4 worm cellular contexts compared by ENCODE assay signal in the genomic region with DNA sequence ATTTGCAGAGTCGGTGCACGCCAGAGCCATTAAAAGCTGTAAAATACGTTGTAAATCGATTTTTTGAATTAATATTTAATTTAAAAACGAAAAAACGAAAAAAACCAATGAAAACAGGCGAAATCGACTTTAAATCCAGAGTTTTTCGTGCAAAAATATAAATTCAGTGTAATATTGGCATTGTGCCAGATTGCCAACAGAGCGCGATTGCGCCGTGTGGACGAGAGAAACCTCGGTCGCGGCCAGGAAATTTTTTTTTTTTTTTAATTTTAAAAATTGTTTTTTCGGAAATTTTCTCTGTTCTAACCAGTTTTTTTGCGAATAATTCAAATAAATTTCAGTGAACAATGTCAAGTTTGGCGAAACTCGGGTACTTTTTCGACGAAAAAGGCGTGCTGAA.
TF ChIP-seq lines count a peak whose summit lies in the region.

A gene (minus strand): TSS at position 36 of the 400 bp plus-strand sequence.
A gene (plus strand): TSS at position 342 of the 400 bp plus-strand sequence.

TF ChIP-seq in whole organism, L2 larva, 48 proteins besides CTCF, POLR2A, EP300 and RAD21 (continues in another document):
- peak; percentile 32 for TF ChIP-seq nhr-129 (tag; optimal IDR thresholded peaks at IDR 0.05; lab: Kevin White, UChicago)
- TF ChIP-seq R02D3.7 (tag; optimal IDR thresholded peaks at IDR 0.05; lab: Kevin White, UChicago) = no peak
- no peak for TF ChIP-seq ceh-82 (tag; optimal IDR thresholded peaks at IDR 0.05; lab: Kevin White, UChicago)
- TF ChIP-seq ZK546.5 (tag; optimal IDR thresholded peaks at IDR 0.05; lab: Kevin White, UChicago) = peak; percentile 28
- no peak for TF ChIP-seq ztf-11 (tag; optimal IDR thresholded peaks at IDR 0.05; lab: Kevin White, UChicago)
- peak; percentile 75 to 91 for TF ChIP-seq lsy-2 (tag; optimal IDR thresholded peaks at IDR 0.05; lab: Kevin White, UChicago)
- peak; percentile 86 for TF ChIP-seq F13H6.1 (tag; optimal IDR thresholded peaks at IDR 0.05; lab: Kevin White, UChicago)
- TF ChIP-seq lin-13 (GFP tag; optimal IDR thresholded peaks at IDR 0.05; lab: Kevin White, UChicago) = peak; percentile 89
- TF ChIP-seq elt-1 (tag; optimal IDR thresholded peaks at IDR 0.05; lab: Kevin White, UChicago) = no peak
- TF ChIP-seq blmp-1 (tag; optimal IDR thresholded peaks at IDR 0.05; lab: Kevin White, UChicago; ENCODE audit: insufficient read depth) = peak; percentile 11
- TF ChIP-seq sma-9 (GFP tag; optimal IDR thresholded peaks at IDR 0.05; lab: Kevin White, UChicago) = peak; percentile 87
- no peak for TF ChIP-seq sma-9 (tag; optimal IDR thresholded peaks at IDR 0.05; lab: Kevin White, UChicago)
- peak; percentile 61 for TF ChIP-seq nhr-21 (tag; optimal IDR thresholded peaks at IDR 0.05; lab: Kevin White, UChicago)
- peak; percentile 90 for TF ChIP-seq sma-3 (GFP tag; optimal IDR thresholded peaks at IDR 0.05; lab: Kevin White, UChicago)
- TF ChIP-seq mdl-1 (tag; optimal IDR thresholded peaks at IDR 0.05; lab: Kevin White, UChicago) = peak in 1 of 2 experiments; percentile 5
- TF ChIP-seq Y55F3AM.14 (GFP tag; optimal IDR thresholded peaks at IDR 0.05; lab: Kevin White, UChicago) = no peak
- TF ChIP-seq peb-1 (tag; optimal IDR thresholded peaks at IDR 0.05; lab: Kevin White, UChicago) = no peak
- TF ChIP-seq nhr-12 (tag; optimal IDR thresholded peaks at IDR 0.05; lab: Kevin White, UChicago) = no peak
- no peak for TF ChIP-seq nhr-77 (tag; optimal IDR thresholded peaks at IDR 0.05; lab: Kevin White, UChicago)
- peak; percentile 26 for TF ChIP-seq ztf-4 (tag; optimal IDR thresholded peaks at IDR 0.05; lab: Kevin White, UChicago)
- peak; percentile 93 for TF ChIP-seq unc-55 (GFP tag; optimal IDR thresholded peaks at IDR 0.05; lab: Kevin White, UChicago)
- no peak for TF ChIP-seq elt-3 (tag; optimal IDR thresholded peaks at IDR 0.05; lab: Kevin White, UChicago)

TF ChIP-seq in whole organism, L4 larva, 104 proteins besides CTCF, POLR2A, EP300 and RAD21 (continues in another document):
- TF ChIP-seq spr-1 (tag; optimal IDR thresholded peaks at IDR 0.05; lab: Kevin White, UChicago) = peak; percentile 41
- TF ChIP-seq lin-15B (tag; optimal IDR thresholded peaks at IDR 0.05; lab: Kevin White, UChicago) = peak; percentile 84
- TF ChIP-seq zfp-3 (GFP tag; conservative IDR thresholded peaks at IDR 0.05; lab: Robert Waterston, UW) = 0 out of 2 replicates have a peak, but pooled peaks have one; percentile 27
- TF ChIP-seq unc-39 (tag; optimal IDR thresholded peaks at IDR 0.05; lab: Kevin White, UChicago) = no peak
- no peak for TF ChIP-seq php-3 (GFP tag; IDR thresholded peaks at IDR 0.05; lab: Robert Waterston, UW)
- TF ChIP-seq Y5F2A.4 (GFP tag; optimal IDR thresholded peaks at IDR 0.05; lab: Kevin White, UChicago) = no peak
- no peak for TF ChIP-seq ceh-62 (tag; optimal IDR thresholded peaks at IDR 0.05; lab: Kevin White, UChicago)
- peak; percentile 12 to 45 for TF ChIP-seq daf-16 (GFP tag; optimal IDR thresholded peaks at IDR 0.05; lab: Kevin White, UChicago)
- peak; percentile 37 for TF ChIP-seq daf-16 (tag; optimal IDR thresholded peaks at IDR 0.05; lab: Kevin White, UChicago)
- TF ChIP-seq ces-1 (GFP tag; optimal IDR thresholded peaks at IDR 0.05; lab: Kevin White, UChicago) = no peak
- TF ChIP-seq dpl-1 (GFP tag; optimal IDR thresholded peaks at IDR 0.05; lab: Kevin White, UChicago) = peak; percentile 83
- peak in 1 of 2 experiments; percentile 91 for TF ChIP-seq lsy-2 (tag; optimal IDR thresholded peaks at IDR 0.05; lab: Kevin White, UChicago)
- TF ChIP-seq zfp-2 (tag; optimal IDR thresholded peaks at IDR 0.05; lab: Kevin White, UChicago) = peak; percentile 44
- TF ChIP-seq dmd-8 (GFP tag; IDR thresholded peaks at IDR 0.05; lab: Robert Waterston, UW) = no peak
- no peak for TF ChIP-seq fos-1 (tag; optimal IDR thresholded peaks at IDR 0.05; lab: Kevin White, UChicago)
- peak; percentile 77 for TF ChIP-seq nhr-6 (tag; optimal IDR thresholded peaks at IDR 0.05; lab: Kevin White, UChicago)
- TF ChIP-seq daf-12 (tag; optimal IDR thresholded peaks at IDR 0.05; lab: Kevin White, UChicago) = no peak
- peak; percentile 71 for TF ChIP-seq nhr-102 (tag; optimal IDR thresholded peaks at IDR 0.05; lab: Kevin White, UChicago)
- no peak for TF ChIP-seq lim-7 (GFP tag; IDR thresholded peaks at IDR 0.05; lab: Robert Waterston, UW)
- 0 out of 2 replicates have a peak, but pooled peaks have one; percentile 45 for TF ChIP-seq Y48G9A.11 (GFP tag; IDR thresholded peaks at IDR 0.05; lab: Robert Waterston, UW)
- no peak for TF ChIP-seq ctbp-1 (GFP tag; IDR thresholded peaks at IDR 0.05; lab: Robert Waterston, UW)
- peak; percentile 65 for TF ChIP-seq nhr-77 (tag; optimal IDR thresholded peaks at IDR 0.05; lab: Kevin White, UChicago)

TF ChIP-seq in whole organism, late embryonic, 69 proteins besides CTCF, POLR2A, EP300 and RAD21 (continues in another document):
- no peak for TF ChIP-seq hlh-6 (tag; optimal IDR thresholded peaks at IDR 0.05; lab: Kevin White, UChicago)
- TF ChIP-seq rnt-1 (tag; optimal IDR thresholded peaks at IDR 0.05; lab: Kevin White, UChicago) = peak; percentile 67
- no peak for TF ChIP-seq hlh-15 (tag; optimal IDR thresholded peaks at IDR 0.05; lab: Kevin White, UChicago)
- TF ChIP-seq eyg-1 (tag; optimal IDR thresholded peaks at IDR 0.05; lab: Kevin White, UChicago) = peak; percentile 36
- peak; percentile 15 for TF ChIP-seq pax-1 (tag; optimal IDR thresholded peaks at IDR 0.05; lab: Kevin White, UChicago)
- peak; percentile 67 for TF ChIP-seq nfya-1 (tag; optimal IDR thresholded peaks at IDR 0.05; lab: Kevin White, UChicago)
- peak; percentile 34 for TF ChIP-seq syd-9 (tag; optimal IDR thresholded peaks at IDR 0.05; lab: Kevin White, UChicago)
- peak; percentile 8 for TF ChIP-seq lin-11 (tag; optimal IDR thresholded peaks at IDR 0.05; lab: Kevin White, UChicago)
- TF ChIP-seq sdc-2 (tag; optimal IDR thresholded peaks at IDR 0.05; lab: Kevin White, UChicago) = no peak
- TF ChIP-seq hlh-8 (tag; optimal IDR thresholded peaks at IDR 0.05; lab: Kevin White, UChicago) = peak; percentile 83
- peak; percentile 24 for TF ChIP-seq ztf-16 (tag; optimal IDR thresholded peaks at IDR 0.05; lab: Kevin White, UChicago)
- TF ChIP-seq F13H6.1 (tag; optimal IDR thresholded peaks at IDR 0.05; lab: Kevin White, UChicago) = peak; percentile 32
- TF ChIP-seq pat-9 (tag; optimal IDR thresholded peaks at IDR 0.05; lab: Kevin White, UChicago) = peak; percentile 72
- TF ChIP-seq unc-3 (GFP tag; conservative IDR thresholded peaks at IDR 0.05; lab: Robert Waterston, UW) = peak; percentile 35; the same call in 1 of the 2 replicates
- TF ChIP-seq unc-3 (tag; optimal IDR thresholded peaks at IDR 0.05; lab: Kevin White, UChicago) = peak; percentile 49
- no peak for TF ChIP-seq madf-2 (tag; optimal IDR thresholded peaks at IDR 0.05; lab: Kevin White, UChicago)
- TF ChIP-seq ceh-9 (tag; optimal IDR thresholded peaks at IDR 0.05; lab: Kevin White, UChicago) = no peak
- peak; percentile 65 for TF ChIP-seq ref-2 (tag; optimal IDR thresholded peaks at IDR 0.05; lab: Kevin White, UChicago)
- TF ChIP-seq elt-4 (tag; optimal IDR thresholded peaks at IDR 0.05; lab: Kevin White, UChicago) = no peak
- TF ChIP-seq ahr-1 (tag; optimal IDR thresholded peaks at IDR 0.05; lab: Kevin White, UChicago) = peak; percentile 35
- peak; percentile 27 for TF ChIP-seq fkh-6 (tag; optimal IDR thresholded peaks at IDR 0.05; lab: Kevin White, UChicago)
- TF ChIP-seq che-1 (tag; optimal IDR thresholded peaks at IDR 0.05; lab: Kevin White, UChicago) = no peak
- TF ChIP-seq ceh-31 (tag; optimal IDR thresholded peaks at IDR 0.05; lab: Kevin White, UChicago) = peak; percentile 95
- TF ChIP-seq ceh-34 (tag; optimal IDR thresholded peaks at IDR 0.05; lab: Kevin White, UChicago) = peak; percentile 58

TF ChIP-seq in whole organism, mixed stage, embryonic, 35 proteins besides CTCF, POLR2A, EP300 and RAD21:
- peak; percentile 62 for TF ChIP-seq lin-13 (tag; optimal IDR thresholded peaks at IDR 0.05; lab: Kevin White, UChicago)
- TF ChIP-seq ceh-43 (GFP tag; optimal IDR thresholded peaks at IDR 0.05; lab: Kevin White, UChicago) = no peak
- peak; percentile 82 for TF ChIP-seq mep-1 (tag; optimal IDR thresholded peaks at IDR 0.05; lab: Kevin White, UChicago)
- TF ChIP-seq hlh-1 (tag; optimal IDR thresholded peaks at IDR 0.05; lab: Kevin White, UChicago) = peak; percentile 14
- no peak for TF ChIP-seq elt-1 (tag; optimal IDR thresholded peaks at IDR 0.05; lab: Kevin White, UChicago; ENCODE audit: borderline replicate concordance, insufficient read depth)
- TF ChIP-seq sem-2 (GFP tag; optimal IDR thresholded peaks at IDR 0.05; lab: Kevin White, UChicago) = no peak
- no peak for TF ChIP-seq ceh-83 (GFP tag; optimal IDR thresholded peaks at IDR 0.05; lab: Kevin White, UChicago)
- TF ChIP-seq nhr-237 (tag; optimal IDR thresholded peaks at IDR 0.05; lab: Kevin White, UChicago) = peak; percentile 40
- no peak for TF ChIP-seq bed-3 (GFP tag; optimal IDR thresholded peaks at IDR 0.05; lab: Kevin White, UChicago)
- peak; percentile 33 for TF ChIP-seq ceh-39 (tag; optimal IDR thresholded peaks at IDR 0.05; lab: Kevin White, UChicago)
- peak; percentile 74 for TF ChIP-seq lsy-2 (tag; optimal IDR thresholded peaks at IDR 0.05; lab: Kevin White, UChicago)
- no peak for TF ChIP-seq nhr-28 (tag; optimal IDR thresholded peaks at IDR 0.05; lab: Kevin White, UChicago)
- peak; percentile 9 for TF ChIP-seq mls-2 (tag; optimal IDR thresholded peaks at IDR 0.05; lab: Kevin White, UChicago)
- TF ChIP-seq flh-1 (GFP tag; optimal IDR thresholded peaks at IDR 0.05; lab: Kevin White, UChicago) = no peak
- TF ChIP-seq tbx-8 (GFP tag; optimal IDR thresholded peaks at IDR 0.05; lab: Kevin White, UChicago) = no peak
- no peak for TF ChIP-seq blmp-1 (tag; optimal IDR thresholded peaks at IDR 0.05; lab: Kevin White, UChicago)
- TF ChIP-seq sptf-1 (tag; optimal IDR thresholded peaks at IDR 0.05; lab: Kevin White, UChicago) = peak; percentile 75
- peak; percentile 61 for TF ChIP-seq ces-1 (GFP tag; optimal IDR thresholded peaks at IDR 0.05; lab: Kevin White, UChicago)
- peak; percentile 1 for TF ChIP-seq unc-120 (tag; optimal IDR thresholded peaks at IDR 0.05; lab: Kevin White, UChicago; ENCODE audit: poor library complexity, severe bottlenecking)
- TF ChIP-seq pha-4 (tag; optimal IDR thresholded peaks at IDR 0.05; lab: Kevin White, UChicago) = peak; percentile 72
TF ChIP-seq in whole organism, mixed stage, embryonic: peak in this region for 11.
